Worm (Caenorhabditis elegans) whole organism, L4/young adult: ENCODE measurements around the gene Y71H2AM.1.

Experiments
- W03F9.2 ChIP-seq: fragments of 150-350 bp; optimal IDR thresholded peaks from 2 replicates; lab custom pipeline; 2014; ENCODE audit warnings: missing biosample characterization, missing genetic modification characterization
- dao-5 ChIP-seq: sonication (generic microtip); optimal IDR thresholded peaks from 2 replicates; lab custom pipeline; 2016; ENCODE audit warnings: missing genotype, missing genetic modification characterization, moderate library complexity, missing compliant biosample characterization
- him-1 ChIP-seq: sonication (generic microtip); optimal IDR thresholded peaks from 2 replicates; lab custom pipeline; 2016; ENCODE audit warnings: missing genotype, missing genetic modification reagents, missing genetic modification characterization, missing compliant biosample characterization

- TF ChIP-seq him-1, result no peak
- TF ChIP-seq W03F9.2 (tag; lab: Kevin White, UChicago), result no peak
- no peak for TF ChIP-seq dao-5 (tag; lab: Kevin White, UChicago)
Observed at ce11 chrIII:2855929-2856328, 29.1 kb downstream of the Y71H2AM.1 start, which contains the start of gene F56F11.4.
